Worm (Caenorhabditis elegans): ENCODE data around the gene hlh-14.
A peak's percentile ranks its signal among the peaks of the same experiment; 100 is the strongest.

The hlh-14 gene

ce11 chrII:5715745-5716357, 22.8 kb downstream of the hlh-14 start, which contains the start of the genes C18A3.10 and C18A3.3:
TSS of gene C18A3.10 (minus strand) at chrII:5715845.
TSS of gene C18A3.3 (plus strand) at chrII:5716307.
- TF ChIP-seq him-1 (tag; optimal IDR thresholded peaks at IDR 0.05), result no peak
- no peak for TF ChIP-seq dao-5 (tag; optimal IDR thresholded peaks at IDR 0.05)
- TF ChIP-seq W03F9.2 (tag; optimal IDR thresholded peaks at IDR 0.05), result no peak

ce11 chrII:5714807-5715206, 23.9 kb downstream of the hlh-14 start, which contains the start of the genes tiar-1 and lelo-4:
TSS of gene tiar-1 (minus strand) at chrII:5714823.
TSS of gene lelo-4 (plus strand) at chrII:5714924.
- TF ChIP-seq W03F9.2 (tag; optimal IDR thresholded peaks at IDR 0.05) (peak; percentile 74), dao-5 (tag; optimal IDR thresholded peaks at IDR 0.05) (no peak), him-1 (tag; optimal IDR thresholded peaks at IDR 0.05) (peak; percentile 35)

ce11 chrII:5712126-5712525, 26.6 kb downstream of the hlh-14 start:
- no peak for TF ChIP-seq him-1 (tag; optimal IDR thresholded peaks at IDR 0.05)
- TF ChIP-seq W03F9.2 (tag; optimal IDR thresholded peaks at IDR 0.05), result no peak
- no peak for TF ChIP-seq dao-5 (tag; optimal IDR thresholded peaks at IDR 0.05)

- no peak for TF ChIP-seq him-1 (tag; optimal IDR thresholded peaks at IDR 0.05)
- no peak for TF ChIP-seq dao-5 (tag; optimal IDR thresholded peaks at IDR 0.05)
- TF ChIP-seq W03F9.2 (tag; optimal IDR thresholded peaks at IDR 0.05), result no peak
These were observed 27.9 kb downstream of the hlh-14 start for ce11 chrII:5710835-5711234.

ce11 chrII:5708154-5708553, 30.5 kb downstream of the hlh-14 start:
- TF ChIP-seq dao-5 (tag; optimal IDR thresholded peaks at IDR 0.05) (no peak), him-1 (tag; optimal IDR thresholded peaks at IDR 0.05) (no peak), W03F9.2 (tag; optimal IDR thresholded peaks at IDR 0.05) (no peak)

- TF ChIP-seq W03F9.2 (tag; optimal IDR thresholded peaks at IDR 0.05) (no peak), dao-5 (tag; optimal IDR thresholded peaks at IDR 0.05) (no peak), him-1 (tag; optimal IDR thresholded peaks at IDR 0.05) (no peak)
These were observed 31.2 kb downstream of the hlh-14 start, which contains the start of gene osta-2 for ce11 chrII:5707532-5707931. TSS of gene osta-2 (plus strand) at chrII:5707691.

- TF ChIP-seq W03F9.2 (tag; optimal IDR thresholded peaks at IDR 0.05) (no peak), dao-5 (tag; optimal IDR thresholded peaks at IDR 0.05) (no peak), him-1 (tag; optimal IDR thresholded peaks at IDR 0.05) (no peak)
These were observed 34.2 kb downstream of the hlh-14 start for ce11 chrII:5704479-5704878.

- no peak for TF ChIP-seq W03F9.2 (tag; optimal IDR thresholded peaks at IDR 0.05)
- TF ChIP-seq him-1 (tag; optimal IDR thresholded peaks at IDR 0.05), result no peak
- TF ChIP-seq dao-5 (tag; optimal IDR thresholded peaks at IDR 0.05), result no peak
These were observed 36.0 kb downstream of the hlh-14 start for ce11 chrII:5702611-5703192.

ce11 chrII:5701485-5701884, 37.2 kb downstream of the hlh-14 start:
- peak; percentile 40 for TF ChIP-seq him-1 (tag; optimal IDR thresholded peaks at IDR 0.05)
- TF ChIP-seq dao-5 (tag; optimal IDR thresholded peaks at IDR 0.05), result no peak
- TF ChIP-seq W03F9.2 (tag; optimal IDR thresholded peaks at IDR 0.05), result peak; percentile 52

- TF ChIP-seq him-1 (tag; optimal IDR thresholded peaks at IDR 0.05) (no peak), dao-5 (tag; optimal IDR thresholded peaks at IDR 0.05) (no peak), W03F9.2 (tag; optimal IDR thresholded peaks at IDR 0.05) (no peak)
These were observed 39.8 kb downstream of the hlh-14 start, which contains the start of the genes C25H3.10 and C25H3.1 for ce11 chrII:5698869-5699268. TSS of gene C25H3.10 (minus strand) at chrII:5698969. TSS of gene C25H3.1 (plus strand) at chrII:5699071.

ce11 chrII:5698254-5698653, 40.4 kb downstream of the hlh-14 start:
- no peak for TF ChIP-seq W03F9.2 (tag; optimal IDR thresholded peaks at IDR 0.05)
- TF ChIP-seq him-1 (tag; optimal IDR thresholded peaks at IDR 0.05), result no peak
- no peak for TF ChIP-seq dao-5 (tag; optimal IDR thresholded peaks at IDR 0.05)

ce11 chrII:5697338-5697737, 41.4 kb downstream of the hlh-14 start:
- TF ChIP-seq dao-5 (tag; optimal IDR thresholded peaks at IDR 0.05), result no peak
- TF ChIP-seq W03F9.2 (tag; optimal IDR thresholded peaks at IDR 0.05), result no peak
- TF ChIP-seq him-1 (tag; optimal IDR thresholded peaks at IDR 0.05), result no peak

ce11 chrII:5696218-5696617, 42.5 kb downstream of the hlh-14 start:
- TF ChIP-seq W03F9.2 (tag; optimal IDR thresholded peaks at IDR 0.05), result no peak
- no peak for TF ChIP-seq dao-5 (tag; optimal IDR thresholded peaks at IDR 0.05)
- TF ChIP-seq him-1 (tag; optimal IDR thresholded peaks at IDR 0.05), result no peak

- no peak for TF ChIP-seq him-1 (tag; optimal IDR thresholded peaks at IDR 0.05)
- no peak for TF ChIP-seq dao-5 (tag; optimal IDR thresholded peaks at IDR 0.05)
- no peak for TF ChIP-seq W03F9.2 (tag; optimal IDR thresholded peaks at IDR 0.05)
These were observed 43.9 kb downstream of the hlh-14 start, which contains the start of gene C25H3.14 for ce11 chrII:5694798-5695197. TSS of gene C25H3.14 (plus strand) at chrII:5695098.
